Fruit fly (Drosophila melanogaster) whole organism, pupa: ENCODE data around the gene CG31342.
A peak's percentile ranks its signal among the peaks of the same experiment; 100 is the strongest.

Experiments used
- CG10348 ChIP-seq: fragments of 200-800 bp; sonication (Bioruptor generic); IDR thresholded peaks from 2 replicates; pipeline ENCODE4 v1.3.6; 2022; ENCODE audit warnings: missing biosample characterization, missing genetic modification characterization
- CG12605 ChIP-seq: fragments of 200-800 bp; sonication (Bioruptor generic); IDR thresholded peaks from 2 replicates; pipeline ENCODE4 v1.3.6; 2022; ENCODE audit warnings: missing biosample characterization, missing genetic modification characterization
- CG34367 ChIP-seq: fragments of 200-800 bp; sonication (Bioruptor generic); optimal IDR thresholded peaks from 2 replicates; lab custom pipeline; 2018; ENCODE audit warnings: missing biosample characterization, mild to moderate bottlenecking, missing genetic modification characterization
- D1 ChIP-seq: fragments of 200-800 bp; sonication (Bioruptor generic); optimal IDR thresholded peaks from 2 replicates; lab custom pipeline; 2018; ENCODE audit warnings: missing biosample characterization, mild to moderate bottlenecking, missing genetic modification characterization, moderate library complexity
- EcR ChIP-seq: fragments of 200-800 bp; sonication (Bioruptor generic); optimal IDR thresholded peaks from 3 replicates; lab custom pipeline; 2019; ENCODE audit warnings: missing biosample characterization, missing genetic modification characterization, mild to moderate bottlenecking, moderate library complexity, missing genetic modification reagents
- Ets98B ChIP-seq: fragments of 200-800 bp; sonication (Bioruptor generic); IDR thresholded peaks from 2 replicates; pipeline ENCODE4 v1.3.6; 2022; ENCODE audit warnings: missing biosample characterization, missing genetic modification characterization

DNA sequence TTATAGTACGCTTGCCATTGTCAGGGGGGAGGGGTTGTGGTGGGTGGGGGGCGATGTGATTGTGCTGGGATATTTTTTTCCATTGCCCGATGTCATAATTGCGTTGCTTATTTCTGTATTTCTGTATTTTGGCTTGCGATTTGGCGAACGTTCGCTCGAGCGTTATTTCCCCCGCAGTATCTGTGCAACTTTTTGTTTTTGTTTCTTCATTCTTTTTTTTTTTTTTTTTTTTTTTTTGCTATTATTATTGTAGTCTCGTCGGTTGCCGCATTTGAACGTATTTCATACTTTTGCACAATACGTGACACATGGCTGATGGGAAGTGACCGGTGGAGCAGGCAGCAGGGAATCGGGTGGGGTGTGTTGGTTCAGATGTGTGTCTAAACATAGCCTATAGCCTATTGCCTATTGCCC lies 31.8 kb downstream of the CG31342 start:
- no peak for TF ChIP-seq CG34367 (tag; lab: Kevin White, UChicago)
- peak; percentile 59; the same call in 1 of the 2 replicates for TF ChIP-seq Ets98B (GFP tag; lab: Robert Waterston, UW)
- no peak for TF ChIP-seq EcR (GFP tag; lab: Kevin White, UChicago)
- TF ChIP-seq CG12605, result peak; percentile 78
- TF ChIP-seq D1 (tag; lab: Kevin White, UChicago), result no peak
- no peak for TF ChIP-seq CG10348 (GFP tag; lab: Robert Waterston, UW)
